Worm (Caenorhabditis elegans) whole organism, L2 larva: ENCODE results near the gene T04B8.5.

Experiments used
- mdl-1 ChIP-seq, 2 experiments: fragments of 150-350 bp in 1 of 2; sonication (generic microtip) in 1 of 2; optimal IDR thresholded peaks; 2 replicates each; lab custom pipeline; 2017; ENCODE audit warnings: missing biosample characterization in 2 of 2, missing genetic modification characterization in 2 of 2
- peb-1 ChIP-seq: fragments of 150-350 bp; optimal IDR thresholded peaks from 2 replicates; lab custom pipeline; 2014; ENCODE audit warnings: missing biosample characterization, missing genetic modification characterization

- no peak for TF ChIP-seq peb-1 (tag; lab: Kevin White, UChicago)
- TF ChIP-seq mdl-1 (tag; optimal IDR thresholded peaks at IDR 0.05; lab: Kevin White, UChicago): no peak
These were observed 45.5 kb downstream of the T04B8.5 start for ce11 chrII:578803-579202.
